Worm (Caenorhabditis elegans): ENCODE results near the gene Y1B5A.1.

DNA sequence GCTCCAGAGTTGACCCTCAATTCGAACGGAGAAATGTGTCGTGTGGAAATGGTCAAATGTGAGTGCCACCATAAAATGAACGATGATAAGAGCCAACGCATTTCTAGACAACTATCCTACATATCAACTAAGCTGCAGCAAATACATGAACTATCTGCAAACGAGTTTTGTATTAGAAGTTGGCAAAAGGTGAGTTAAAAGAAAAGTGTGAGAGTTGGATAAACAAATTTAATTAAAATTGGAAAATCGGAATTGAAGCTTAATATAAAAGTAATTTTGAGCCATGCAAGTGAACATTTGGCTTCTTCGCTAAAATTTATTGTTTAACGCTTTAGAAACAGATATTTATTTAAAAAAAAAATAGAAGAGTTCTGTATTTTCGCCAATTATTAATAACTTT, 49.2 kb upstream of the Y1B5A.1 start, which contains the start of gene cest-19:
- no peak for TF ChIP-seq aly-2 (tag; optimal IDR thresholded peaks at IDR 0.05)
- TF ChIP-seq fos-1 (tag; optimal IDR thresholded peaks at IDR 0.05) = no peak
- no peak for TF ChIP-seq nhr-28 (tag; optimal IDR thresholded peaks at IDR 0.05)
- no peak for TF ChIP-seq ZK546.5 (tag; optimal IDR thresholded peaks at IDR 0.05)
- no peak for TF ChIP-seq ctbp-1 (GFP tag; IDR thresholded peaks at IDR 0.05)
- TF ChIP-seq nhr-77 (tag; optimal IDR thresholded peaks at IDR 0.05) = no peak
- TF ChIP-seq lin-39 (tag; optimal IDR thresholded peaks at IDR 0.05) = no peak
- TF ChIP-seq daf-16 (GFP tag; optimal IDR thresholded peaks at IDR 0.05) = no peak
- TF ChIP-seq daf-16 (tag; optimal IDR thresholded peaks at IDR 0.05) = no peak
- no peak for TF ChIP-seq skn-1 (tag; optimal IDR thresholded peaks at IDR 0.05)
- no peak for TF ChIP-seq hlh-30 (tag; optimal IDR thresholded peaks at IDR 0.05; ENCODE audit: insufficient read depth)
- TF ChIP-seq unc-39 (tag; optimal IDR thresholded peaks at IDR 0.05) = no peak
- no peak for TF ChIP-seq unc-62 (GFP tag; optimal IDR thresholded peaks at IDR 0.05 in 1 of 2)
- TF ChIP-seq unc-62 (tag; optimal IDR thresholded peaks at IDR 0.05) = no peak
- TF ChIP-seq mdt-29 (GFP tag; IDR thresholded peaks at IDR 0.05) = no peak
